Fruit fly (Drosophila melanogaster) whole organism, adult: ENCODE results near the gene shi.

Source experiments
- CG11617 ChIP-seq: fragments of 200-800 bp; sonication (Bioruptor generic); optimal IDR thresholded peaks from 2 replicates; lab custom pipeline; 2017; ENCODE audit warnings: mild to moderate bottlenecking, missing biosample characterization, missing genetic modification reagents, missing genetic modification characterization
- CG12768 ChIP-seq: fragments of 200-800 bp; sonication (Bioruptor generic); optimal IDR thresholded peaks from 2 replicates; lab custom pipeline; 2017; ENCODE audit warnings: missing biosample characterization, missing genetic modification characterization, mild to moderate bottlenecking, moderate library complexity, missing genetic modification reagents
- CG14711 ChIP-seq: fragments of 200-800 bp; sonication (Bioruptor generic); optimal IDR thresholded peaks from 2 replicates; lab custom pipeline; 2018; ENCODE audit warnings: missing biosample characterization, mild to moderate bottlenecking, missing genetic modification characterization, moderate library complexity
- CG1620 ChIP-seq: fragments of 200-800 bp; sonication (Bioruptor generic); optimal IDR thresholded peaks from 2 replicates; lab custom pipeline; 2016; ENCODE audit warnings: missing biosample characterization, missing genetic modification characterization
- CG33017 ChIP-seq: fragments of 200-800 bp; sonication (Bioruptor generic); optimal IDR thresholded peaks from 2 replicates; lab custom pipeline; 2018; ENCODE audit warnings: missing biosample characterization, mild to moderate bottlenecking, missing genetic modification characterization, moderate library complexity
- CG5204 ChIP-seq: fragments of 200-800 bp; sonication (Bioruptor generic); optimal IDR thresholded peaks from 2 replicates; lab custom pipeline; 2016; ENCODE audit warnings: missing biosample characterization, missing genetic modification characterization
- CG7045 ChIP-seq: fragments of 200-800 bp; sonication (Bioruptor generic); optimal IDR thresholded peaks from 2 replicates; lab custom pipeline; 2017; ENCODE audit warnings: missing biosample characterization, mild to moderate bottlenecking, missing genetic modification characterization
- CG7101 ChIP-seq: fragments of 200-800 bp; sonication (Bioruptor generic); optimal IDR thresholded peaks from 2 replicates; lab custom pipeline; 2018; ENCODE audit warnings: missing biosample characterization, mild to moderate bottlenecking, missing genetic modification characterization, moderate library complexity
- Clk ChIP-seq: fragments of 200-800 bp; sonication (Bioruptor generic); optimal IDR thresholded peaks from 2 replicates; lab custom pipeline; 2017; ENCODE audit warnings: missing biosample characterization, missing genetic modification characterization
- Crg-1 ChIP-seq: fragments of 200-800 bp; sonication (Bioruptor generic); optimal IDR thresholded peaks from 2 replicates; lab custom pipeline; 2016; ENCODE audit warnings: missing biosample characterization, missing genetic modification characterization
- Hr96 ChIP-seq: fragments of 200-800 bp; sonication (Bioruptor generic); optimal IDR thresholded peaks from 2 replicates; lab custom pipeline; 2016; ENCODE audit warnings: missing biosample characterization, missing genetic modification characterization
- Mnt ChIP-seq: fragments of 200-800 bp; sonication (Bioruptor generic); optimal IDR thresholded peaks from 2 replicates; lab custom pipeline; 2016; ENCODE audit warnings: missing biosample characterization, mild to moderate bottlenecking, missing genetic modification characterization
- bab1 ChIP-seq: fragments of 200-800 bp; sonication (Bioruptor generic); optimal IDR thresholded peaks from 3 replicates; lab custom pipeline; 2019; ENCODE audit warnings: missing biosample characterization, mild to moderate bottlenecking, missing genetic modification characterization, moderate library complexity
- cic ChIP-seq: fragments of 200-800 bp; sonication (Bioruptor generic); optimal IDR thresholded peaks from 2 replicates; lab custom pipeline; 2017; ENCODE audit warnings: missing biosample characterization, mild to moderate bottlenecking, missing genetic modification characterization, moderate library complexity
- cnc ChIP-seq, 2 experiments: fragments of >200 bp; optimal IDR thresholded peaks; 2 replicates each; lab custom pipeline; 2017
- kay ChIP-seq: fragments of 200-800 bp; sonication (Bioruptor generic); peaks from one replicate; lab custom pipeline; 2016; ENCODE audit warnings: missing biosample characterization, missing genetic modification characterization, borderline replicate concordance
- ovo ChIP-seq: fragments of 200-800 bp; sonication (Bioruptor generic); optimal IDR thresholded peaks from 2 replicates; lab custom pipeline; 2016; ENCODE audit warnings: missing biosample characterization, missing genetic modification characterization
- pad ChIP-seq: fragments of 200-800 bp; sonication (Bioruptor generic); optimal IDR thresholded peaks from 3 replicates; lab custom pipeline; 2017; ENCODE audit warnings: missing biosample characterization, missing genetic modification characterization, mild to moderate bottlenecking, moderate library complexity, missing genetic modification reagents
- tj ChIP-seq: fragments of 200-800 bp; sonication (Bioruptor generic); optimal IDR thresholded peaks from 3 replicates; lab custom pipeline; 2017; ENCODE audit warnings: missing biosample characterization, mild to moderate bottlenecking, missing genetic modification characterization, moderate library complexity
- toe ChIP-seq: fragments of 200-800 bp; sonication (Bioruptor generic); optimal IDR thresholded peaks from 2 replicates; lab custom pipeline; 2016; ENCODE audit warnings: missing biosample characterization, missing genetic modification characterization

shi gene

DNA sequence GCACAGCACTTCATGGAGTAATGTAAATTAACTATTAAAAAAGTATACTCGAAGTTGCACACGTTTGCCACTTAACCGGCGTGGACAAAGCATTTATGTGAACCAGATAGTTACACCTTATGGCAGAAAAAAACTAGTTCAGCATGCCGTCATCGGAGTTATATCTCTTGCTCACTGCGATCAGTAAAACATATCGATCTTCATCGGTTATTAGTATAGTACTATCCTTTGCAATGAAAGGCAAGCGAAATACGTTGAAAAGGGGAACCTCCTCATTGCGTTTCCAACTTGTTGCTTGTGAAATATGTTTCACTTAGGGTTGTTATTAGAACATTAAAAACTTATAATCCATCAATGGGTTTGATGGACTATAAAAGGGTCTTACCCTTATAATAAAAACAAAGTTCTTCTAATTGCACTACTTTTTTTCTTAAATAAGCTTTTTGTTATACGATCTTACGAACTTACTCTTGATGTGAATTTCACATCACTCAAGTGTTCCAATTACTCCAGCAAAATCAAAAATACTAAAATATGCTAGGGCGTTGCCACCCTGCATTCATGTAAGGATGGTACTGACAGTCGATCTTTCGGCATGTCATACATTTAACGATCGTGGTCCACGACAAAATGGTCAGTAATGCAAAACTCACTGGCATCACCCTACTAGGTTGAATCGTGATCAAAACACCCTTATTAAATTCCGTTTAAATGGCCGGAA is 17.8 kb downstream of the shi start, which contains the start of gene CycD:
CycD (minus strand) TSS at position 113 of the 721 bp plus-strand sequence.
- no peak for TF ChIP-seq CG1620 (GFP tag; lab: Kevin White, UChicago)
- TF ChIP-seq Mnt, result peak; percentile 8
- TF ChIP-seq CG14711, result no peak
- TF ChIP-seq bab1 (GFP tag; lab: Kevin White, UChicago), result peak; percentile 13
- no peak for TF ChIP-seq kay (GFP tag; lab: Kevin White, UChicago)
- no peak for TF ChIP-seq Hr96
- no peak for TF ChIP-seq CG7045 (GFP tag; lab: Kevin White, UChicago)

DNA sequence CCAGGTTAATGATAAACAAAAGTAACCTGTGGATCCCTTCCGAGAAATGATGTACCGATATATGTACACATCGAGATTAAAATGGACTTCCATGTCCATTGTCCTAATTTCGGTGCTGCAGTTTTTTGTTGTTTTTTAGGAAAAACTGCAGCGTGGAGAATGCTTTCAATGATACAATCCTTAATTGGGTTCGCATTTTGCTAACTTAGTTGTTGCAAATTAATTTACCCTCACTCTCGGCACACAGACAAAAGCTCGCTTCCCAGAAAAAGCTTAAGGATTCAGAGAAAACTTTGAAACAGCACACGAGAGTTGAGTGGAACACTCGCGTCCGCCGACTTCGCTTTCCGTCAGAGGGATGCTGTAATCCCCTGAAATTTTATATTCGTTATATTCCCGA is 18.7 kb downstream of the shi start, which contains the start of gene Lrp4:
Lrp4 (plus strand) TSS at position 301 of the 400 bp plus-strand sequence.
- TF ChIP-seq tj (GFP tag; lab: Kevin White, UChicago) (no peak), CG11617 (GFP tag; lab: Kevin White, UChicago) (no peak), cnc (optimal IDR thresholded peaks at IDR 0.05; lab: Kevin White, UChicago) (no peak), kay (GFP tag; lab: Kevin White, UChicago) (no peak), CG7045 (GFP tag; lab: Kevin White, UChicago) (no peak), Crg-1 (GFP tag; lab: Kevin White, UChicago) (no peak), CG1620 (GFP tag; lab: Kevin White, UChicago) (no peak), CG7101 (tag; lab: Kevin White, UChicago) (no peak), CG33017 (tag; lab: Kevin White, UChicago) (no peak)

dm6 chrX:15921655-15922054 is 29.7 kb downstream of the shi start, which contains the start of gene CG8916:
TSS of gene CG8916 (plus strand) at chrX:15921955.
- TF ChIP-seq toe, result no peak
- TF ChIP-seq bab1 (GFP tag; lab: Kevin White, UChicago), result no peak
- no peak for TF ChIP-seq Hr96
- no peak for TF ChIP-seq cnc (optimal IDR thresholded peaks at IDR 0.05; lab: Kevin White, UChicago)
- no peak for TF ChIP-seq ovo (GFP tag; lab: Kevin White, UChicago)
- no peak for TF ChIP-seq cic
- TF ChIP-seq CG1620 (GFP tag; lab: Kevin White, UChicago), result no peak
- TF ChIP-seq CG7101 (tag; lab: Kevin White, UChicago), result no peak
- TF ChIP-seq CG5204 (GFP tag; lab: Kevin White, UChicago), result no peak
- TF ChIP-seq CG14711, result no peak
- no peak for TF ChIP-seq tj (GFP tag; lab: Kevin White, UChicago)
- no peak for TF ChIP-seq CG7045 (GFP tag; lab: Kevin White, UChicago)
- TF ChIP-seq Mnt, result no peak
- TF ChIP-seq pad, result no peak
- TF ChIP-seq kay (GFP tag; lab: Kevin White, UChicago), result no peak
- no peak for TF ChIP-seq Clk (GFP tag; lab: Kevin White, UChicago)
- no peak for TF ChIP-seq CG11617 (GFP tag; lab: Kevin White, UChicago)
- no peak for TF ChIP-seq CG12768 (GFP tag; lab: Kevin White, UChicago)
- no peak for TF ChIP-seq Crg-1 (GFP tag; lab: Kevin White, UChicago)

DNA sequence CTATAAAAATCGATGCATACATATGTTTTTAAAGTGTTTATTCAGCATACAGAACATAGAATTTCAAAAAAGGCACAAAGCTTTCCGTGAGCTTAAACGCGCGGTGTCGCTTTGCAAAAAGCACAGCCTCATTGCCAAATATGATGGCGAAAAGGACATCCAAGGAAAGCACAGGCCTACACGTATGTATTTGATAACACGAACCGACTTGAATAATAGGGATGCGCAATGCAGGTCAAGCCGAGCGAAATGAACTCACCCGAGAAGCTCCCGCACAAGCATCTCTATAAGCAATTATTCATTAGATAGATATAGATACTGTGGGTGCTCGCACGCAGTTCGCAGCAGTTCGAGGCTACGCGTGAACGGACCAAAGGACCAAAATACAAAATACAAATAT is 32.9 kb downstream of the shi start, which contains the start of gene Lcch3:
Lcch3 (plus strand) TSS at position 301 of the 400 bp plus-strand sequence.
- TF ChIP-seq CG5204 (GFP tag; lab: Kevin White, UChicago) (no peak), Clk (GFP tag; lab: Kevin White, UChicago) (no peak), toe (no peak), CG7101 (tag; lab: Kevin White, UChicago) (no peak), Mnt (no peak), CG12768 (GFP tag; lab: Kevin White, UChicago) (no peak), bab1 (GFP tag; lab: Kevin White, UChicago) (no peak), kay (GFP tag; lab: Kevin White, UChicago) (no peak), ovo (GFP tag; lab: Kevin White, UChicago) (no peak), Crg-1 (GFP tag; lab: Kevin White, UChicago) (no peak), CG1620 (GFP tag; lab: Kevin White, UChicago) (no peak), tj (GFP tag; lab: Kevin White, UChicago) (no peak), CG14711 (no peak), Hr96 (no peak), cnc (optimal IDR thresholded peaks at IDR 0.05; lab: Kevin White, UChicago) (no peak), CG11617 (GFP tag; lab: Kevin White, UChicago) (no peak), pad (no peak), CG7045 (GFP tag; lab: Kevin White, UChicago) (no peak)

- TF ChIP-seq Mnt, result no peak
- TF ChIP-seq kay (GFP tag; lab: Kevin White, UChicago), result peak; percentile 37
Measured at dm6 chrX:15933504-15934225, 41.7 kb downstream of the shi start, which contains the start of gene Ranbp16. TSS of gene Ranbp16 (minus strand) at chrX:15933867.

dm6 chrX:15934226-15934547 is 42.3 kb downstream of the shi start:
- no peak for TF ChIP-seq cic
- no peak for TF ChIP-seq CG33017 (tag; lab: Kevin White, UChicago)
- TF ChIP-seq kay (GFP tag; lab: Kevin White, UChicago), result no peak
- no peak for TF ChIP-seq CG5204 (GFP tag; lab: Kevin White, UChicago)
- peak; percentile 7 for TF ChIP-seq CG7101 (tag; lab: Kevin White, UChicago)
- no peak for TF ChIP-seq CG11617 (GFP tag; lab: Kevin White, UChicago)
- no peak for TF ChIP-seq tj (GFP tag; lab: Kevin White, UChicago)
